Worm (Caenorhabditis elegans): ENCODE results near the gene unc-60.

unc-60 gene

DNA sequence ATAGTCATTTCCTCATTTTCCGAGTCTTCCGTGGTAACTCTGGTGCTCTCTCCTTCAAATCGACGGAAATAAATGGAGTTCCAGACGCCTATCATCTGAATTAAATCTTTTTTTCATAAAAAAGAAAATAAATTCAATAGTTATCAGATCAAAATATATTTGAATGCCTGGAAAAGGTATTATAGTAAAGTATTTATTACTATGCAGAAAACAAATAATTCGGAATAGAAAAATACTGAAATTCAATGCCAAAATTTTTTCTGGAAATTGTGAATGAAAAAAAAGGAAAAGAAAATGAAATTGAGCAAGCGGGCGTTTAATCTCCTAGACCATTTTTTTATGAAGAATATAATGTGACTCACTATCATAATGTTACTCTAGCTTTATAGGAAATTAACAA is 16.6 kb downstream of the unc-60 start, which contains the start of gene C38C3.6:
Gene C38C3.6, minus strand, starts transcription at position 101 of the 400 bp plus-strand sequence.
- TF ChIP-seq B0336.3 (GFP tag; IDR thresholded peaks at IDR 0.05) (no peak), ama-1 (optimal IDR thresholded peaks at IDR 0.05) (no peak), ama-1 (GFP tag; optimal IDR thresholded peaks at IDR 0.05) (no peak), egrh-3 (GFP tag; IDR thresholded peaks at IDR 0.05) (no peak), tbx-9 (tag; optimal IDR thresholded peaks at IDR 0.05; ENCODE audit: borderline replicate concordance) (no peak), ceh-100 (GFP tag; IDR thresholded peaks at IDR 0.05) (no peak), ceh-40 (GFP tag; IDR thresholded peaks at IDR 0.05) (no peak)

DNA sequence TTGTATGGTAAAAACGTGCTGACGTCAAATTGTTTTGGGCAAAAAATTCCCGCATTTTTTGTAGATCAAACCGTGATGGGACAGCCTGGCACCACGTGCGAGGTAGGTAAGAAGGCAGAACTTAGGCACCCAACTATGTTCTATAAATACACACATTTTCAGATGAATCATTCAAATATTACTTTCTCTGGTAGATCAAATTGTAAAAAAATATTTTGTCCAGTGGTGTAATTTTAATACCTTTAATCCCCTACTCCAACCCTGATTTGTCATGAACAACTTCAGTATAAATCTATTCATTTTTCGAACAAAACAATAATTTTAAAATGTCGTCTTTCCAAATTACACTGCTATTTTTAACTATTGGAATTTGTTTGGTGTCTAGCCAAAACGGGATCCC is 19.6 kb downstream of the unc-60 start, which contains the start of gene spig-7:
Gene spig-7, plus strand, starts transcription at position 301 of the 400 bp plus-strand sequence.
- TF ChIP-seq mxl-1 (tag; optimal IDR thresholded peaks at IDR 0.05): no peak
- TF ChIP-seq pbrm-1 (GFP tag; IDR thresholded peaks at IDR 0.05): no peak
- no peak for TF ChIP-seq F55B11.4 (tag; optimal IDR thresholded peaks at IDR 0.05; ENCODE audit: borderline replicate concordance, insufficient read depth)
- no peak for TF ChIP-seq athp-1 (tag; optimal IDR thresholded peaks at IDR 0.05)
- no peak for TF ChIP-seq dpff-1 (tag; optimal IDR thresholded peaks at IDR 0.05)
- TF ChIP-seq ets-4 (GFP tag; optimal IDR thresholded peaks at IDR 0.05): no peak
- TF ChIP-seq madf-3 (GFP tag; IDR thresholded peaks at IDR 0.05): no peak
- TF ChIP-seq ceh-79 (tag; optimal IDR thresholded peaks at IDR 0.05): no peak
- no peak for TF ChIP-seq mcd-1 (GFP tag; IDR thresholded peaks at IDR 0.05)
- no peak for TF ChIP-seq attf-6 (GFP tag; IDR thresholded peaks at IDR 0.05)
- no peak for TF ChIP-seq cebp-2 (GFP tag; IDR thresholded peaks at IDR 0.05)
- no peak for TF ChIP-seq sptf-2 (GFP tag; optimal IDR thresholded peaks at IDR 0.05)
- TF ChIP-seq F37B4.10 (GFP tag; IDR thresholded peaks at IDR 0.05): no peak
- TF ChIP-seq die-1 (tag; optimal IDR thresholded peaks at IDR 0.05): no peak
- no peak for TF ChIP-seq egl-18 (GFP tag; IDR thresholded peaks at IDR 0.05)
- TF ChIP-seq ceh-100 (GFP tag; IDR thresholded peaks at IDR 0.05): no peak
- no peak for TF ChIP-seq madf-10 (tag; optimal IDR thresholded peaks at IDR 0.05)
- TF ChIP-seq somi-1 (GFP tag; optimal IDR thresholded peaks at IDR 0.05): no peak
- TF ChIP-seq egrh-3 (GFP tag; IDR thresholded peaks at IDR 0.05): no peak
- no peak for TF ChIP-seq Y53F4B.3 (GFP tag; IDR thresholded peaks at IDR 0.05)

DNA sequence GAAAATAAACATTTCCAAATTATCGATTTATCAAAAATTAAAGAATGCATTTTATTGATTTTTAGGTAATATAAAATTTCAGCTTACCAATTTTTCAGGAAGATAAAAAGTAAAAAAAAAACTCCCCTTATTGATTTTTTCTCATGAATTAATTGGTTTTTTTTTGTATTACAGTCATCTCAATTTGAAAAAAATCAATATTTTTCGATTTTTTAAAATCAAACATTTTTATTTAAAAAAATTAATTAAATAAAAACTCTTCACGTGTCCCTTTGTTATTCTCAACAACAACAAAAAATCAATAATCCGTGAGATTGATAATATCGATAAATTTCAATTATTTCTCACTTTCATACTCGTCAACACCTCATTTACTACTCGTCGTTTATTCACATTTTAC is 20.4 kb downstream of the unc-60 start, which contains the start of gene C38C3.3:
Gene C38C3.3, plus strand, starts transcription at position 301 of the 400 bp plus-strand sequence.
- TF ChIP-seq nhr-27 (tag; optimal IDR thresholded peaks at IDR 0.05) (no peak), ceh-58 (GFP tag; IDR thresholded peaks at IDR 0.05) (no peak), hmg-1.2 (GFP tag; IDR thresholded peaks at IDR 0.05) (no peak), ceh-100 (GFP tag; IDR thresholded peaks at IDR 0.05) (no peak), aptf-2 (GFP tag; conservative IDR thresholded peaks at IDR 0.05) (no peak), Y53F4B.3 (GFP tag; IDR thresholded peaks at IDR 0.05) (no peak), nhr-80 (tag; optimal IDR thresholded peaks at IDR 0.05) (no peak), snpc-3.4 (tag; optimal IDR thresholded peaks at IDR 0.05) (no peak), cebp-2 (GFP tag; IDR thresholded peaks at IDR 0.05) (no peak), egl-18 (GFP tag; IDR thresholded peaks at IDR 0.05) (no peak), lin-35 (GFP tag; optimal IDR thresholded peaks at IDR 0.05) (no peak), rec-8 (tag; optimal IDR thresholded peaks at IDR 0.05) (no peak), lin-54 (GFP tag; optimal IDR thresholded peaks at IDR 0.05) (no peak), ceh-79 (tag; optimal IDR thresholded peaks at IDR 0.05) (no peak), madf-8 (GFP tag; conservative IDR thresholded peaks at IDR 0.05) (no peak), ztf-28 (GFP tag; IDR thresholded peaks at IDR 0.05) (no peak)

DNA sequence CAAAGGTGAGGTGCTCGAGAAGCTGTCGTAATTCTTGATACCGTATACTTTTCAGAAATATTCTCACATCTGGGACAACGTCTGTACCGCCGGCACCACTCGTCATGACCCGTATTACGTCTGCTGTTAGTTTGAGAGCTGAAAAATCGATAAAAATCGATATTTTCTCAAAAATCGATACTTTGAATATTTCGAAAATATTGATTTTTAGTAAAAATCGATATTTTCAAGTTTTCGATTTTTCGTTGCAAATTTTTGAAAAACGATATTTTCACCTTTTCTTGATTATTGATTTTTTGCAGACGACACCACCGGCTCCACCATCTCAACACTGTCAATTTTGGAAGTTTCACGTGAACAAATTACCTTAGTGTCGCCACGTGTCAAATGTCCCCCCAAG is 20.9 kb downstream of the unc-60 start:
- no peak for TF ChIP-seq ztf-28 (GFP tag; IDR thresholded peaks at IDR 0.05)

All from whole organism, young adult.